Worm (Caenorhabditis elegans): Measurements from ENCODE around the gene aptf-1.

- TF ChIP-seq ttx-3 (tag; optimal IDR thresholded peaks at IDR 0.05) (no peak), ets-4 (tag; optimal IDR thresholded peaks at IDR 0.05) (no peak), hlh-6 (tag; optimal IDR thresholded peaks at IDR 0.05) (no peak), rnt-1 (tag; optimal IDR thresholded peaks at IDR 0.05) (no peak), pag-3 (tag; optimal IDR thresholded peaks at IDR 0.05; ENCODE audit: borderline replicate concordance) (no peak), ceh-9 (tag; optimal IDR thresholded peaks at IDR 0.05) (no peak), nfya-1 (tag; optimal IDR thresholded peaks at IDR 0.05) (no peak), pax-1 (tag; optimal IDR thresholded peaks at IDR 0.05) (no peak), ama-1 (optimal IDR thresholded peaks at IDR 0.05) (no peak)
Measured at ce11 chrII:6448189-6448588, 6.6 kb upstream of the aptf-1 start.

All from whole organism, late embryonic.